Fruit fly (Drosophila melanogaster) whole organism, wandering third instar larva: ENCODE data around the gene gfzf.
A peak's percentile ranks its signal among the peaks of the same experiment; 100 is the strongest.

Source experiments
- Abd-B ChIP-seq: fragments of >200 bp; optimal IDR thresholded peaks from 2 replicates; lab custom pipeline; 2017; ENCODE audit warnings: missing biosample characterization, missing genetic modification characterization
- CG9705 ChIP-seq: fragments of 200-800 bp; sonication (Bioruptor generic); optimal IDR thresholded peaks from 2 replicates; lab custom pipeline; 2018; ENCODE audit warnings: missing biosample characterization, mild to moderate bottlenecking, missing genetic modification characterization
- CrebA ChIP-seq: fragments of 200-800 bp; sonication (Bioruptor generic); optimal IDR thresholded peaks from 2 replicates; lab custom pipeline; 2016; ENCODE audit warnings: missing biosample characterization, mild to moderate bottlenecking, missing genetic modification characterization, borderline replicate concordance
- Dfd ChIP-seq: fragments of >200 bp; optimal IDR thresholded peaks from 2 replicates; lab custom pipeline; 2017; ENCODE audit warnings: missing biosample characterization, missing genetic modification characterization
- Dif ChIP-seq: fragments of 200-275, 200-300 bp; sonication (Bioruptor generic); optimal IDR thresholded peaks from 2 replicates; lab custom pipeline; 2018; ENCODE audit warnings: missing biosample characterization, missing genetic modification characterization; ENCODE audit not compliant: partially characterized antibody
- HLH106 ChIP-seq: fragments of 200-800 bp; optimal IDR thresholded peaks from 3 replicates; lab custom pipeline; 2019; ENCODE audit warnings: missing biosample characterization, mild to moderate bottlenecking, missing genetic modification characterization, moderate library complexity
- Hnf4 ChIP-seq: fragments of 200-800 bp; sonication (Bioruptor generic); optimal IDR thresholded peaks from 2 replicates; lab custom pipeline; 2016; ENCODE audit warnings: missing biosample characterization, mild to moderate bottlenecking, missing genetic modification characterization
- Hr78 ChIP-seq: fragments of >200 bp; optimal IDR thresholded peaks from 2 replicates; lab custom pipeline; 2017; ENCODE audit warnings: missing biosample characterization, missing genetic modification characterization
- Hr83 ChIP-seq: fragments of 200-300 bp; sonication (Bioruptor generic); optimal IDR thresholded peaks from 2 replicates; lab custom pipeline; 2016; ENCODE audit warnings: missing biosample characterization, mild to moderate bottlenecking, missing genetic modification characterization, moderate library complexity; ENCODE audit not compliant: poor library complexity, severe bottlenecking
- Jra ChIP-seq: sonication (Bioruptor generic); optimal IDR thresholded peaks from 2 replicates; lab custom pipeline; 2016; ENCODE audit warnings: missing biosample characterization, missing genetic modification characterization
- Mio ChIP-seq: sonication (Bioruptor generic); optimal IDR thresholded peaks from 2 replicates; lab custom pipeline; 2016; ENCODE audit warnings: missing biosample characterization, missing genetic modification characterization
- Myc ChIP-seq: fragments of >200 bp; optimal IDR thresholded peaks from 2 replicates; lab custom pipeline; 2017
- N ChIP-seq: fragments of >200 bp; optimal IDR thresholded peaks from 2 replicates; lab custom pipeline; 2018; ENCODE audit warnings: missing biosample characterization, missing external identifiers, missing genetic modification characterization
- OdsH ChIP-seq: fragments of 200-800 bp; sonication (Bioruptor generic); optimal IDR thresholded peaks from 2 replicates; lab custom pipeline; 2016; ENCODE audit warnings: missing biosample characterization, mild to moderate bottlenecking, missing genetic modification characterization
- Rel ChIP-seq, 2 experiments: fragments of 200-800 bp; sonication (Bioruptor generic) in 1 of 2; optimal IDR thresholded peaks; 2 replicates in 1 of 2; 3 replicates in 1 of 2; lab custom pipeline; 2016 to 2019; ENCODE audit warnings: mild to moderate bottlenecking in 2 of 2, missing biosample characterization in 2 of 2, missing genetic modification characterization in 2 of 2, moderate library complexity in 1 of 2
- Sp1 ChIP-seq: fragments of 200-800 bp; sonication (Bioruptor generic); optimal IDR thresholded peaks from 3 replicates; lab custom pipeline; 2019; ENCODE audit warnings: missing biosample characterization, mild to moderate bottlenecking, missing genetic modification characterization, moderate library complexity
- Vsx2 ChIP-seq: fragments of 200-300, 225-300 bp; sonication (Bioruptor generic); optimal IDR thresholded peaks from 2 replicates; lab custom pipeline; 2018; ENCODE audit warnings: missing biosample characterization, missing genetic modification characterization; ENCODE audit not compliant: partially characterized antibody
- br ChIP-seq: fragments of 200-800 bp; sonication (Bioruptor generic); optimal IDR thresholded peaks from 2 replicates; lab custom pipeline; 2016; ENCODE audit warnings: missing biosample characterization, missing genetic modification characterization
- brk ChIP-seq: fragments of 200-800 bp; sonication (Bioruptor generic); optimal IDR thresholded peaks from 2 replicates; lab custom pipeline; 2016; ENCODE audit warnings: missing biosample characterization, mild to moderate bottlenecking, missing genetic modification characterization
- dl ChIP-seq, 2 experiments: fragments of 175-275, 200-275 bp in 1 of 2; fragments of 200-275 bp in 1 of 2; sonication (Bioruptor generic); optimal IDR thresholded peaks; lab custom pipeline; 2018; ENCODE audit warnings: mild to moderate bottlenecking in 2 of 2, missing biosample characterization in 2 of 2, missing genetic modification characterization in 2 of 2, moderate library complexity in 2 of 2; ENCODE audit not compliant: partially characterized antibody in 2 of 2, insufficient read depth in 1 of 2
- dmrt93B ChIP-seq: fragments of 200-800 bp; sonication (Bioruptor generic); optimal IDR thresholded peaks from 2 replicates; lab custom pipeline; 2018; ENCODE audit warnings: missing biosample characterization, mild to moderate bottlenecking, missing genetic modification characterization
- dsf ChIP-seq: sonication (Bioruptor generic); optimal IDR thresholded peaks from 2 replicates; lab custom pipeline; 2016; ENCODE audit warnings: missing biosample characterization, missing genetic modification characterization, borderline replicate concordance
- ey ChIP-seq: fragments of 200-800 bp; sonication (Bioruptor generic); optimal IDR thresholded peaks from 2 replicates; lab custom pipeline; 2016; ENCODE audit warnings: missing biosample characterization, missing genetic modification characterization
- foxo ChIP-seq, 2 experiments: fragments of 200-800 bp; sonication (Bioruptor generic); optimal IDR thresholded peaks; 2 replicates in 1 of 2; 3 replicates in 1 of 2; lab custom pipeline; 2016 to 2017; ENCODE audit warnings: missing biosample characterization in 2 of 2, missing genetic modification characterization in 2 of 2
- fru ChIP-seq: fragments of 200-800 bp; sonication (Bioruptor generic); optimal IDR thresholded peaks from 3 replicates; lab custom pipeline; 2016; ENCODE audit warnings: missing biosample characterization, mild to moderate bottlenecking, missing genetic modification characterization
- h ChIP-seq: fragments of 200-800 bp; sonication (Bioruptor generic); optimal IDR thresholded peaks from 3 replicates; lab custom pipeline; 2016; ENCODE audit warnings: missing biosample characterization, mild to moderate bottlenecking, missing genetic modification characterization
- jim ChIP-seq: fragments of 175-275, 200-325 bp; sonication (Bioruptor generic); optimal IDR thresholded peaks from 2 replicates; lab custom pipeline; 2016; ENCODE audit warnings: missing biosample characterization, mild to moderate bottlenecking, missing genetic modification characterization
- lola ChIP-seq: fragments of >200 bp; optimal IDR thresholded peaks from 2 replicates; lab custom pipeline; 2017; ENCODE audit warnings: missing biosample characterization, missing genetic modification characterization
- pan ChIP-seq: fragments of >200 bp; optimal IDR thresholded peaks from 2 replicates; lab custom pipeline; 2017
- psq ChIP-seq: fragments of 200-800 bp; sonication (Bioruptor generic); optimal IDR thresholded peaks from 3 replicates; lab custom pipeline; 2017; ENCODE audit warnings: missing biosample characterization, mild to moderate bottlenecking, missing genetic modification characterization, moderate library complexity
- rgr ChIP-seq: fragments of 200-800 bp; sonication (Bioruptor generic); optimal IDR thresholded peaks from 3 replicates; lab custom pipeline; 2016; ENCODE audit warnings: missing biosample characterization, mild to moderate bottlenecking, missing genetic modification characterization
- sage ChIP-seq: fragments of 200-800 bp; sonication (Bioruptor generic); optimal IDR thresholded peaks from 2 replicates; lab custom pipeline; 2016; ENCODE audit warnings: missing biosample characterization, mild to moderate bottlenecking, missing genetic modification characterization
- sv ChIP-seq: fragments of 200-800 bp; sonication (Bioruptor generic); optimal IDR thresholded peaks from 3 replicates; lab custom pipeline; 2016; ENCODE audit warnings: missing biosample characterization, missing genetic modification characterization
- tai ChIP-seq: sonication (Bioruptor generic); optimal IDR thresholded peaks from 2 replicates; lab custom pipeline; 2016; ENCODE audit warnings: missing biosample characterization, missing genetic modification characterization
- usp ChIP-seq: fragments of >200 bp; optimal IDR thresholded peaks from 2 replicates; lab custom pipeline; 2017; ENCODE audit warnings: missing biosample characterization, missing genetic modification characterization
- woc ChIP-seq: sonication (Bioruptor generic); optimal IDR thresholded peaks from 2 replicates; lab custom pipeline; 2016; ENCODE audit warnings: missing biosample characterization, mild to moderate bottlenecking, missing genetic modification characterization

The gfzf gene

dm6 chr3R:7174755-7175154 lies 24.0 kb upstream of the gfzf start:
- TF ChIP-seq Rel (GFP tag; optimal IDR thresholded peaks at IDR 0.05; lab: Kevin White, UChicago), result no peak
- no peak for TF ChIP-seq Rel (tag; optimal IDR thresholded peaks at IDR 0.05; lab: Kevin White, UChicago)
- no peak for TF ChIP-seq Hr83 (GFP tag; lab: Kevin White, UChicago)
- no peak for TF ChIP-seq br
- TF ChIP-seq Hr78, result no peak
- no peak for TF ChIP-seq Dfd (GFP tag; lab: Kevin White, UChicago)
- no peak for TF ChIP-seq h (GFP tag; lab: Kevin White, UChicago)
- no peak for TF ChIP-seq jim (GFP tag; lab: Kevin White, UChicago)
- TF ChIP-seq Abd-B (GFP tag; lab: Kevin White, UChicago), result no peak
- TF ChIP-seq Dif (GFP tag; lab: Kevin White, UChicago), result no peak
- TF ChIP-seq sv (GFP tag; lab: Kevin White, UChicago), result no peak

dm6 chr3R:7172978-7173377 lies 22.2 kb upstream of the gfzf start:
- TF ChIP-seq Vsx2, result peak; percentile 39
- TF ChIP-seq psq (GFP tag; lab: Kevin White, UChicago), result peak; percentile 13
- TF ChIP-seq N (GFP tag; lab: Kevin White, UChicago), result no peak
- no peak for TF ChIP-seq Hr78
- TF ChIP-seq dmrt93B (GFP tag; lab: Kevin White, UChicago), result no peak
- TF ChIP-seq brk (GFP tag; lab: Kevin White, UChicago), result peak; percentile 12
- TF ChIP-seq ey, result no peak
- TF ChIP-seq Myc (lab: Kevin White, UChicago), result no peak
- no peak for TF ChIP-seq rgr (GFP tag; lab: Kevin White, UChicago)
- no peak for TF ChIP-seq Abd-B (GFP tag; lab: Kevin White, UChicago)
- no peak for TF ChIP-seq sage
- no peak for TF ChIP-seq foxo (GFP tag; optimal IDR thresholded peaks at IDR 0.05; lab: Kevin White, UChicago)
- no peak for TF ChIP-seq Sp1
- TF ChIP-seq usp (GFP tag; lab: Kevin White, UChicago), result no peak
- no peak for TF ChIP-seq br
- no peak for TF ChIP-seq CG9705 (GFP tag; lab: Kevin White, UChicago)

dm6 chr3R:7171384-7172099 lies 20.8 kb upstream of the gfzf start:
- TF ChIP-seq lola (GFP tag; lab: Kevin White, UChicago) (no peak), usp (GFP tag; lab: Kevin White, UChicago) (no peak), Sp1 (peak; percentile 37), woc (GFP tag; lab: Kevin White, UChicago) (peak; percentile 57), HLH106 (no peak), ey (peak; percentile 21), CrebA (GFP tag; lab: Kevin White, UChicago) (no peak), OdsH (GFP tag; lab: Kevin White, UChicago) (peak; percentile 31), Jra (no peak), foxo (GFP tag; optimal IDR thresholded peaks at IDR 0.05; lab: Kevin White, UChicago) (peak in 1 of 2 experiments; percentile 42), h (GFP tag; lab: Kevin White, UChicago) (peak; percentile 41), pan (lab: Kevin White, UChicago) (no peak), Abd-B (GFP tag; lab: Kevin White, UChicago) (no peak), Dif (GFP tag; lab: Kevin White, UChicago) (no peak), jim (GFP tag; lab: Kevin White, UChicago) (no peak), tai (GFP tag; lab: Kevin White, UChicago) (no peak), fru (GFP tag; lab: Kevin White, UChicago) (peak; percentile 47), sage (no peak), Mio (GFP tag; lab: Kevin White, UChicago) (no peak), dl (GFP tag; optimal IDR thresholded peaks at IDR 0.05; lab: Kevin White, UChicago; ENCODE audit: insufficient read depth in 1 of 2, partially characterized antibody in 2 of 2) (no peak), N (GFP tag; lab: Kevin White, UChicago) (no peak), dsf (no peak), Rel (GFP tag; optimal IDR thresholded peaks at IDR 0.05; lab: Kevin White, UChicago) (no peak), Rel (tag; optimal IDR thresholded peaks at IDR 0.05; lab: Kevin White, UChicago) (no peak), psq (GFP tag; lab: Kevin White, UChicago) (peak; percentile 10), Hr78 (no peak), Hnf4 (no peak)
